Worm (Caenorhabditis elegans) whole organism, L4 larva: ENCODE data around the gene lim-6.

Source experiments
- fos-1 ChIP-seq: fragments of 150-350 bp; optimal IDR thresholded peaks from 2 replicates; lab custom pipeline; 2014; ENCODE audit warnings: missing biosample characterization, missing genetic modification characterization
- lin-39 ChIP-seq: fragments of 150-350 bp; optimal IDR thresholded peaks from 2 replicates; lab custom pipeline; 2014; ENCODE audit warnings: missing biosample characterization, missing genetic modification reagents, missing genetic modification characterization
- nhr-237 ChIP-seq: sonication (generic microtip); optimal IDR thresholded peaks from 2 replicates; lab custom pipeline; 2017; ENCODE audit warnings: missing biosample characterization, missing genetic modification characterization

- TF ChIP-seq nhr-237 (tag; lab: Kevin White, UChicago) (no peak), fos-1 (tag; lab: Kevin White, UChicago) (no peak), lin-39 (tag; lab: Kevin White, UChicago) (no peak)
Observed at ce11 chrX:1089676-1090075, 17.4 kb downstream of the lim-6 start.
